Fruit fly (Drosophila melanogaster) whole organism, embryonic: ENCODE data around the gene alpha-Man-Ic.
A peak's percentile ranks its signal among the peaks of the same experiment; 100 is the strongest.

Experiments used
- Adf1 ChIP-seq: fragments of 200-800 bp; sonication (Bioruptor generic); IDR thresholded peaks from 2 replicates; pipeline ENCODE4 v1.3.6; 2022; ENCODE audit warnings: missing biosample characterization, missing genetic modification characterization
- BEAF-32 ChIP-seq: fragments of 200-800 bp; sonication (Bioruptor generic); optimal IDR thresholded peaks from 3 replicates; lab custom pipeline; 2017; ENCODE audit warnings: missing biosample characterization, missing genetic modification characterization, mild to moderate bottlenecking, moderate library complexity, missing genetic modification reagents
- Bdp1 ChIP-seq: fragments of 200-800 bp; sonication (Bioruptor generic); optimal IDR thresholded peaks from 3 replicates; lab custom pipeline; 2016; ENCODE audit warnings: missing biosample characterization, missing genetic modification characterization
- Bgb ChIP-seq: fragments of 200-800 bp; sonication (Bioruptor generic); IDR thresholded peaks from 2 replicates; pipeline ENCODE4 v1.3.6; 2022; ENCODE audit warnings: missing biosample characterization, missing genetic modification characterization; ENCODE audit not compliant: partially characterized antibody
- CG10462 ChIP-seq: fragments of 200-800 bp; sonication (Bioruptor generic); optimal IDR thresholded peaks from 2 replicates; lab custom pipeline; 2016; ENCODE audit warnings: missing biosample characterization, missing genetic modification characterization
- CG13287 ChIP-seq: fragments of 200-800 bp; sonication (Bioruptor generic); IDR thresholded peaks from 2 replicates; pipeline ENCODE4 v1.3.6; 2022; ENCODE audit warnings: missing biosample characterization, missing genetic modification characterization; ENCODE audit not compliant: partially characterized antibody
- CG13775 ChIP-seq: fragments of 200-800 bp; sonication (Bioruptor generic); optimal IDR thresholded peaks from 3 replicates; lab custom pipeline; 2017; ENCODE audit warnings: missing biosample characterization, mild to moderate bottlenecking, missing genetic modification characterization
- CG2116 ChIP-seq: fragments of 200-800 bp; sonication (Bioruptor generic); optimal IDR thresholded peaks from 3 replicates; lab custom pipeline; 2018; ENCODE audit warnings: missing biosample characterization, mild to moderate bottlenecking, missing genetic modification characterization
- CG30020 ChIP-seq: fragments of 200-800 bp; optimal IDR thresholded peaks from 2 replicates; lab custom pipeline; 2019; ENCODE audit warnings: missing biosample characterization, mild to moderate bottlenecking, missing genetic modification characterization, moderate library complexity
- CG4404 ChIP-seq: fragments of 200-800 bp; sonication (Bioruptor generic); IDR thresholded peaks from 2 replicates; pipeline ENCODE4 v1.3.6; 2022; ENCODE audit warnings: missing biosample characterization, missing genetic modification characterization
- CG4617 ChIP-seq: fragments of 200-800 bp; sonication (Bioruptor generic); optimal IDR thresholded peaks from 3 replicates; lab custom pipeline; 2016; ENCODE audit warnings: missing biosample characterization, missing genetic modification characterization, borderline replicate concordance
- CG5245 ChIP-seq: fragments of 200-800 bp; sonication (Bioruptor generic); optimal IDR thresholded peaks from 3 replicates; lab custom pipeline; 2016; ENCODE audit warnings: missing biosample characterization, missing genetic modification characterization
- CG7372 ChIP-seq: fragments of 200-800 bp; sonication (Bioruptor generic); IDR thresholded peaks from 2 replicates; pipeline ENCODE4 v1.3.6; 2022; ENCODE audit warnings: missing biosample characterization, missing genetic modification characterization
- CG9797 ChIP-seq: fragments of 200-800 bp; sonication (Bioruptor generic); optimal IDR thresholded peaks from 3 replicates; lab custom pipeline; 2018; ENCODE audit warnings: missing biosample characterization, mild to moderate bottlenecking, missing genetic modification characterization
- CoRest ChIP-seq: fragments of 200-800 bp; sonication (Bioruptor generic); optimal IDR thresholded peaks from 3 replicates; lab custom pipeline; 2018; ENCODE audit warnings: missing biosample characterization, mild to moderate bottlenecking, missing genetic modification characterization, moderate library complexity
- D ChIP-seq, 2 experiments: fragments of 200-800 bp in 1 of 2; fragments of >200 bp in 1 of 2; sonication (Bioruptor generic) in 1 of 2; optimal IDR thresholded peaks; 2 replicates in 1 of 2; 3 replicates in 1 of 2; lab custom pipeline; 2017; ENCODE audit warnings: mild to moderate bottlenecking in 1 of 2, missing biosample characterization in 1 of 2, missing genetic modification characterization in 1 of 2, missing genetic modification reagents in 1 of 2
- Doc2 ChIP-seq: fragments of 200-800 bp; sonication (Bioruptor generic); IDR thresholded peaks from 2 replicates; pipeline ENCODE4 v1.3.6; 2022; ENCODE audit warnings: missing biosample characterization, missing genetic modification characterization
- Dref ChIP-seq: fragments of 200-800 bp; sonication (Bioruptor generic); IDR thresholded peaks from 2 replicates; pipeline ENCODE4 v1.3.6; 2022; ENCODE audit warnings: missing biosample characterization, missing genetic modification characterization
- E2f2 ChIP-seq: fragments of 200-800 bp; sonication (Bioruptor generic); IDR thresholded peaks from 2 replicates; pipeline ENCODE4 v1.3.6; 2022; ENCODE audit warnings: missing biosample characterization, missing genetic modification characterization
- ERR ChIP-seq: fragments of 200-800 bp; sonication (Bioruptor generic); optimal IDR thresholded peaks from 2 replicates; lab custom pipeline; 2016; ENCODE audit warnings: missing biosample characterization, missing genetic modification characterization
- Lim3 ChIP-seq: fragments of 200-800 bp; sonication (Bioruptor generic); IDR thresholded peaks from 2 replicates; pipeline ENCODE4 v1.3.6; 2022; ENCODE audit warnings: missing biosample characterization, missing genetic modification characterization
- MBD-R2 ChIP-seq: fragments of 200-800 bp; sonication (Bioruptor generic); IDR thresholded peaks from 2 replicates; pipeline ENCODE4 v1.3.6; 2022; ENCODE audit warnings: missing biosample characterization, missing genetic modification characterization
- MESR4 ChIP-seq: fragments of 200-800 bp; sonication (Bioruptor generic); optimal IDR thresholded peaks from 2 replicates; lab custom pipeline; 2018; ENCODE audit warnings: missing biosample characterization, mild to moderate bottlenecking, missing genetic modification characterization, moderate library complexity
- Sin3A ChIP-seq: fragments of >200 bp; optimal IDR thresholded peaks from 2 replicates; lab custom pipeline; 2018
- YL-1 ChIP-seq: fragments of 200-800 bp; sonication (Bioruptor generic); optimal IDR thresholded peaks from 3 replicates; lab custom pipeline; 2017; ENCODE audit warnings: missing biosample characterization, mild to moderate bottlenecking, missing genetic modification characterization
- bcd ChIP-seq: fragments of 200-800 bp; sonication (Bioruptor generic); optimal IDR thresholded peaks from 2 replicates; lab custom pipeline; 2017; ENCODE audit warnings: missing biosample characterization, mild to moderate bottlenecking, missing genetic modification characterization
- corto ChIP-seq: fragments of 200-800 bp; sonication (Bioruptor generic); optimal IDR thresholded peaks from 2 replicates; lab custom pipeline; 2016; ENCODE audit warnings: missing biosample characterization, mild to moderate bottlenecking, missing genetic modification characterization, moderate library complexity
- crp ChIP-seq, 2 experiments: fragments of 200-800 bp; sonication (Bioruptor generic); optimal IDR thresholded peaks; 2 replicates in 1 of 2; 3 replicates in 1 of 2; lab custom pipeline; 2017; ENCODE audit warnings: missing biosample characterization in 2 of 2, missing genetic modification characterization in 2 of 2, mild to moderate bottlenecking in 1 of 2, moderate library complexity in 1 of 2
- eve ChIP-seq, 2 experiments: fragments of >200 bp; optimal IDR thresholded peaks; 2 replicates each; lab custom pipeline; 2017; ENCODE audit warnings: missing biosample characterization in 2 of 2, missing genetic modification characterization in 2 of 2
- fd3F ChIP-seq: fragments of 200-800 bp; sonication (Bioruptor generic); optimal IDR thresholded peaks from 2 replicates; lab custom pipeline; 2018; ENCODE audit warnings: missing biosample characterization, mild to moderate bottlenecking, missing genetic modification characterization, moderate library complexity
- gfzf ChIP-seq: fragments of 200-800 bp; sonication (Bioruptor generic); optimal IDR thresholded peaks from 2 replicates; lab custom pipeline; 2016; ENCODE audit warnings: missing biosample characterization, mild to moderate bottlenecking, missing genetic modification characterization, moderate library complexity
- gsb-n ChIP-seq: fragments of 200-800 bp; sonication (Bioruptor generic); optimal IDR thresholded peaks from 3 replicates; lab custom pipeline; 2018; ENCODE audit warnings: missing biosample characterization, mild to moderate bottlenecking, missing genetic modification characterization
- insv ChIP-seq, 2 experiments: fragments of 200-800 bp; sonication (Bioruptor generic); optimal IDR thresholded peaks; 3 replicates each; lab custom pipeline; 2016 to 2018; ENCODE audit warnings: missing biosample characterization in 2 of 2, missing genetic modification characterization in 2 of 2
- knrl ChIP-seq: fragments of 200-800 bp; sonication (Bioruptor generic); IDR thresholded peaks from 3 replicates; pipeline ENCODE4 v1.3.6; 2022; ENCODE audit warnings: missing biosample characterization, missing genetic modification characterization; ENCODE audit not compliant: partially characterized antibody
- nmo ChIP-seq: fragments of 200-800 bp; sonication (Bioruptor generic); optimal IDR thresholded peaks from 2 replicates; lab custom pipeline; 2018; ENCODE audit warnings: missing biosample characterization, mild to moderate bottlenecking, missing genetic modification characterization, moderate library complexity
- pzg ChIP-seq: fragments of 200-800 bp; sonication (Bioruptor generic); optimal IDR thresholded peaks from 3 replicates; lab custom pipeline; 2018; ENCODE audit warnings: missing biosample characterization, mild to moderate bottlenecking, missing genetic modification characterization, moderate library complexity
- row ChIP-seq: fragments of 200-800 bp; sonication (Bioruptor generic); IDR thresholded peaks from 3 replicates; pipeline ENCODE4 v1.3.6; 2022; ENCODE audit warnings: missing biosample characterization, missing genetic modification characterization
- sob ChIP-seq: fragments of 200-800 bp; sonication (Bioruptor generic); IDR thresholded peaks from 2 replicates; pipeline ENCODE4 v1.3.6; 2022; ENCODE audit warnings: missing biosample characterization, missing genetic modification characterization
- zen ChIP-seq: fragments of 200-800 bp; sonication (Bioruptor generic); optimal IDR thresholded peaks from 3 replicates; lab custom pipeline; 2018; ENCODE audit warnings: missing biosample characterization, mild to moderate bottlenecking, missing genetic modification characterization, moderate library complexity

Gene alpha-Man-Ic

dm6 chr3R:29935756-29936155 is 5.6 kb upstream of the alpha-Man-Ic start, which contains the start of the genes eIF2Balpha and Vps13B (continued):
- TF ChIP-seq E2f2 = 0 out of 2 replicates have a peak, but pooled peaks have one; percentile 22

DNA sequence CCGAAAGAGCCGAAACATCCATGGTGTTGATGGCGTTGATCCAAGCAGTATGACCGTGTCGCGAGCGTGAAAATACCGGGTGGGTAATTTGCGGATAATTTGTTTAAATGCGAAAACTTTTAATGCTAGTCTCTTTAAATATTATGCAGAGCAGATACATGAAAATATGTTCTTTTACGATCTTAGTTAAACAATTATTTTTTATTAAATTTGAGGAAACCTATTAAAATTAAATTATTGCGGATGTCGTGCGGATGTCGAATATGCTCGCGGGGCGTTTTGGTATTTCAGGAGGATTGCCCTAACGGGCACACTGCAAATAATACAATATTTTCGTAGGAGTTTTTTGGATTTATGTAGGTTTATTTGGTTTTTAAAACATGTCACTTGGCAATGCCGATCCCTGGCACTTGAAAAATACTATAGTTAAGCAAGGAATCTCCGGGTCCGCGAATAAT is 2.9 kb upstream of the alpha-Man-Ic start, which contains the start of the genes Cog7, CG42557 and CG42558:
Gene Cog7 (minus strand): TSS at position 51 of the 458 bp plus-strand sequence.
Gene CG42557 (plus strand): TSS at position 281 of the 458 bp plus-strand sequence.
Gene CG42558 (plus strand): TSS at position 281 of the 458 bp plus-strand sequence.
- peak; percentile 24; the same call in 1 of the 3 replicates for TF ChIP-seq knrl
- no peak for TF ChIP-seq Lim3 (GFP tag; lab: Robert Waterston, UW)
- peak; percentile 3 for TF ChIP-seq CG2116 (GFP tag; lab: Kevin White, UChicago)
- peak; percentile 70 for TF ChIP-seq CG9797 (GFP tag; lab: Kevin White, UChicago)
- TF ChIP-seq D (optimal IDR thresholded peaks at IDR 0.05; lab: Kevin White, UChicago) = no peak
- no peak for TF ChIP-seq D (GFP tag; optimal IDR thresholded peaks at IDR 0.05; lab: Kevin White, UChicago)
- TF ChIP-seq Doc2 = no peak
- TF ChIP-seq MBD-R2 (GFP tag; lab: Robert Waterston, UW) = peak; percentile 83
- peak; percentile 74 for TF ChIP-seq Sin3A (lab: Kevin White, UChicago)
- TF ChIP-seq CG4617 (GFP tag; lab: Kevin White, UChicago) = peak; percentile 48
- peak; percentile 2 for TF ChIP-seq CoRest (tag; lab: Kevin White, UChicago)
- peak; percentile 33 for TF ChIP-seq pzg (GFP tag; lab: Kevin White, UChicago)
- no peak for TF ChIP-seq insv (GFP tag; optimal IDR thresholded peaks at IDR 0.05; lab: Kevin White, UChicago)
- TF ChIP-seq gfzf (GFP tag; lab: Kevin White, UChicago) = peak; percentile 82
- peak; percentile 22 for TF ChIP-seq BEAF-32 (GFP tag; lab: Kevin White, UChicago)
- peak; percentile 92 for TF ChIP-seq row (GFP tag; lab: Robert Waterston, UW)
- no peak for TF ChIP-seq fd3F
- no peak for TF ChIP-seq ERR (GFP tag; lab: Kevin White, UChicago)
- peak; percentile 69 for TF ChIP-seq YL-1 (GFP tag; lab: Kevin White, UChicago)
- peak; percentile 8 for TF ChIP-seq nmo (GFP tag; lab: Kevin White, UChicago)
- peak; percentile 100 for TF ChIP-seq CG13775 (GFP tag; lab: Kevin White, UChicago)
- TF ChIP-seq sob (GFP tag; lab: Robert Waterston, UW) = no peak
- peak in 1 of 2 experiments; percentile 14 for TF ChIP-seq crp (GFP tag; optimal IDR thresholded peaks at IDR 0.05; lab: Kevin White, UChicago)
- TF ChIP-seq Bdp1 (GFP tag; lab: Kevin White, UChicago) = no peak
- peak; percentile 57; the same call in 1 of the 2 replicates for TF ChIP-seq CG13287
- peak; percentile 40 for TF ChIP-seq Dref (GFP tag; lab: Robert Waterston, UW)
- TF ChIP-seq MESR4 = peak; percentile 28
- TF ChIP-seq CG7372 (GFP tag; lab: Robert Waterston, UW) = no peak
- TF ChIP-seq bcd = no peak
- peak; percentile 49 for TF ChIP-seq CG30020
- TF ChIP-seq CG5245 = no peak

DNA sequence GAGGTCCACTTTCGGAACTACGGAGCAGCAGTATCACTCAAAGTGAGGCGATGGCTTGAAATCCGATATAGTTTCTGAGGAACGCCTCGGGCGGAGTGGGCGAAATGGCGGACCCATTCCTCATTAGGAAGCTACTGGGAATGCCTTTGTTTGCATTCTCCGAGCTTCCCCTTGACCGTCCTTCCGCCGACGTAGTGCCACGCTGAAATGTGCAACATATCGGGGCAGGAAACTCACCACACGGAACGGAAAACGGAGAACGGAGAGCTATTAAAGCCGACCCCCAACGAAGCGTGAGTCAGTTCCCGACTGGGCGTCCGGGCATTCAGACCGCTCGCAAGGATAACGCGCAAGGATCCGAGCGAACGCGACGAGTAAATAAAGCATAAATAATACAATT is 3.2 kb downstream of the alpha-Man-Ic start, which contains the start of gene CG15522:
Gene CG15522 (plus strand): TSS at position 301 of the 400 bp plus-strand sequence.
- TF ChIP-seq Adf1 (GFP tag; lab: Robert Waterston, UW) = no peak
- TF ChIP-seq Bgb = no peak
- TF ChIP-seq YL-1 (GFP tag; lab: Kevin White, UChicago) = no peak
- no peak for TF ChIP-seq corto
- TF ChIP-seq CG10462 = no peak
- no peak for TF ChIP-seq zen (tag; lab: Kevin White, UChicago)
- TF ChIP-seq CG4404 = no peak
- TF ChIP-seq gsb-n (tag; lab: Kevin White, UChicago) = no peak
- TF ChIP-seq eve (GFP tag; optimal IDR thresholded peaks at IDR 0.05; lab: Kevin White, UChicago) = no peak
